Worm (Caenorhabditis elegans): ENCODE results near the gene C29E4.9.

DNA sequence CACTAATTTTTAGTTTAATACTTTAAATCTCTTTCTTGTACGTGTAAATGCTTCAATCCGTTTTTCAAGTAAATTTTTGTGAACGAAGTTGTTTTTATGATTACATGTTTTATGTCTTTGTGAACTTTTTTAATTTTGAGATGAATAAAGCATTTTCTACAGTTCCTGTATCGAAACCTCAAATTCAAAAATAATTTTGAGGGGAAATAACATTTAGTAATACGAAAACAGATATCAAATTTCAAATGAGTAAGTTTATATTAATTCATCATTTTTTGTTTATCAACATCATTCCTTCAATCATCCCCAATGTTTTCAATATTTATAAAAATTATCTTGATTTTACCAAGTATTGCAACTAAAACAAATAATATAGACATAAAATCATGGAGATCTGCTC, 19.3 kb downstream of the C29E4.9 start, which contains the start of gene C29E4.10:
- no peak for TF ChIP-seq elt-3 (tag; optimal IDR thresholded peaks at IDR 0.05)
- TF ChIP-seq aly-2 (tag; optimal IDR thresholded peaks at IDR 0.05): no peak
- no peak for TF ChIP-seq egl-27 (tag; optimal IDR thresholded peaks at IDR 0.05)

All from whole organism, L2 larva.